Worm (Caenorhabditis elegans) whole organism, late embryonic: ENCODE data around the gene C45G9.14.

ENCODE experiments used
- C08G9.2 ChIP-seq: sonication (generic microtip); optimal IDR thresholded peaks from 2 replicates; lab custom pipeline; 2016; ENCODE audit warnings: mild to moderate bottlenecking, missing genetic modification characterization, moderate library complexity, missing compliant biosample characterization
- F13H6.1 ChIP-seq: sonication (generic microtip); optimal IDR thresholded peaks from 2 replicates; lab custom pipeline; 2016; ENCODE audit warnings: missing genetic modification characterization, missing compliant biosample characterization
- K02D7.2 ChIP-seq: sonication (generic microtip); optimal IDR thresholded peaks from 2 replicates; lab custom pipeline; 2017; ENCODE audit warnings: mild to moderate bottlenecking, missing genetic modification characterization, missing compliant biosample characterization
- K09A11.1 ChIP-seq: sonication (generic microtip); optimal IDR thresholded peaks from 2 replicates; lab custom pipeline; 2017; ENCODE audit warnings: antibody characterized with exemption, mild to moderate bottlenecking, missing genetic modification characterization, missing compliant biosample characterization; ENCODE audit not compliant: insufficient read depth
- T23F11.4 ChIP-seq: fragments of 200-800 bp; sonication (Bioruptor generic); optimal IDR thresholded peaks from 2 replicates; lab custom pipeline; 2018; ENCODE audit warnings: mild to moderate bottlenecking, missing genetic modification characterization, missing compliant biosample characterization
- Y22D7AL.16 ChIP-seq: sonication (generic microtip); optimal IDR thresholded peaks from 2 replicates; lab custom pipeline; 2016; ENCODE audit warnings: missing genetic modification characterization, missing compliant biosample characterization
- ahr-1 ChIP-seq: sonication (generic microtip); optimal IDR thresholded peaks from 2 replicates; lab custom pipeline; 2016; ENCODE audit warnings: missing genetic modification characterization, missing compliant biosample characterization
- ceh-14 ChIP-seq: sonication (generic microtip); optimal IDR thresholded peaks from 2 replicates; lab custom pipeline; 2016; ENCODE audit warnings: missing genotype, missing genetic modification characterization, missing compliant biosample characterization
- ceh-24 ChIP-seq: sonication (generic microtip); optimal IDR thresholded peaks from 2 replicates; lab custom pipeline; 2016; ENCODE audit warnings: mild to moderate bottlenecking, missing genetic modification characterization, missing compliant biosample characterization
- ceh-31 ChIP-seq: sonication (generic microtip); optimal IDR thresholded peaks from 2 replicates; lab custom pipeline; 2016; ENCODE audit warnings: missing genetic modification characterization, missing compliant biosample characterization
- ceh-6 ChIP-seq: fragments of 200-800 bp; sonication (Bioruptor generic); optimal IDR thresholded peaks from 2 replicates; lab custom pipeline; 2018; ENCODE audit warnings: mild to moderate bottlenecking, missing genetic modification characterization, missing compliant biosample characterization
- ceh-9 ChIP-seq: sonication (generic microtip); optimal IDR thresholded peaks from 2 replicates; lab custom pipeline; 2016; ENCODE audit warnings: mild to moderate bottlenecking, missing genetic modification characterization, inconsistent platforms, missing compliant biosample characterization
- dve-1 ChIP-seq: sonication (generic microtip); optimal IDR thresholded peaks from 2 replicates; lab custom pipeline; 2017; ENCODE audit warnings: antibody characterized with exemption, mild to moderate bottlenecking, missing genetic modification characterization, missing compliant biosample characterization
- elt-2 ChIP-seq: sonication (generic microtip); optimal IDR thresholded peaks from 2 replicates; lab custom pipeline; 2016; ENCODE audit warnings: missing genetic modification reagents, missing genetic modification characterization, missing compliant biosample characterization
- ets-4 ChIP-seq: sonication (generic microtip); optimal IDR thresholded peaks from 2 replicates; lab custom pipeline; 2016; ENCODE audit warnings: missing genetic modification characterization, missing compliant biosample characterization
- fax-1 ChIP-seq: sonication (generic microtip); optimal IDR thresholded peaks from 2 replicates; lab custom pipeline; 2016; ENCODE audit warnings: missing genotype, missing genetic modification characterization, missing compliant biosample characterization
- fkh-6 ChIP-seq: sonication (generic microtip); optimal IDR thresholded peaks from 2 replicates; lab custom pipeline; 2016; ENCODE audit warnings: missing genetic modification characterization, missing compliant biosample characterization
- gmeb-2 ChIP-seq: sonication (generic microtip); optimal IDR thresholded peaks from 2 replicates; lab custom pipeline; 2016; ENCODE audit warnings: missing genetic modification characterization, inconsistent platforms, missing compliant biosample characterization
- hlh-6 ChIP-seq: sonication (generic microtip); optimal IDR thresholded peaks from 2 replicates; lab custom pipeline; 2016; ENCODE audit warnings: missing genotype, missing genetic modification characterization, missing compliant biosample characterization
- hlh-8 ChIP-seq: sonication (generic microtip); optimal IDR thresholded peaks from 2 replicates; lab custom pipeline; 2016; ENCODE audit warnings: missing genotype, missing genetic modification characterization, missing compliant biosample characterization
- lim-6 ChIP-seq: sonication (generic microtip); optimal IDR thresholded peaks from 2 replicates; lab custom pipeline; 2016; ENCODE audit warnings: missing genetic modification characterization, missing compliant biosample characterization
- madf-2 ChIP-seq: sonication (generic microtip); optimal IDR thresholded peaks from 2 replicates; lab custom pipeline; 2017; ENCODE audit warnings: missing genetic modification characterization, missing compliant biosample characterization
- nfya-1 ChIP-seq: sonication (generic microtip); optimal IDR thresholded peaks from 2 replicates; lab custom pipeline; 2017; ENCODE audit warnings: missing genetic modification characterization, mild to moderate bottlenecking, missing compliant biosample characterization, antibody characterized with exemption, moderate library complexity
- nhr-11 ChIP-seq: fragments of 150-350 bp; optimal IDR thresholded peaks from 2 replicates; lab custom pipeline; 2014; ENCODE audit warnings: missing biosample characterization, missing genetic modification characterization
- nhr-232 ChIP-seq: sonication (generic microtip); optimal IDR thresholded peaks from 2 replicates; lab custom pipeline; 2016; ENCODE audit warnings: missing genetic modification characterization, missing compliant biosample characterization
- npax-4 ChIP-seq: sonication (generic microtip); optimal IDR thresholded peaks from 2 replicates; lab custom pipeline; 2016; ENCODE audit warnings: missing genetic modification characterization, missing compliant biosample characterization
- pag-3 ChIP-seq: sonication (generic microtip); optimal IDR thresholded peaks from 2 replicates; lab custom pipeline; 2016; ENCODE audit warnings: missing compliant biosample characterization, missing genetic modification characterization, borderline replicate concordance
- pax-1 ChIP-seq: fragments of 150-350 bp; optimal IDR thresholded peaks from 2 replicates; lab custom pipeline; 2014; ENCODE audit warnings: missing biosample characterization, missing genetic modification characterization
- pha-4 ChIP-seq: fragments of 150-350 bp; optimal IDR thresholded peaks from 2 replicates; lab custom pipeline; 2018; ENCODE audit warnings: missing biosample characterization, missing genetic modification reagents, missing genetic modification characterization
- pros-1 ChIP-seq: fragments of 150-350 bp; optimal IDR thresholded peaks from 2 replicates; lab custom pipeline; 2014; ENCODE audit warnings: missing biosample characterization, missing genetic modification reagents, missing genetic modification characterization
- ref-2 ChIP-seq: sonication (generic microtip); optimal IDR thresholded peaks from 2 replicates; lab custom pipeline; 2016; ENCODE audit warnings: missing genetic modification characterization, missing compliant biosample characterization
- rnt-1 ChIP-seq: sonication (generic microtip); optimal IDR thresholded peaks from 2 replicates; lab custom pipeline; 2016; ENCODE audit warnings: missing genetic modification characterization, missing compliant biosample characterization
- sox-2 ChIP-seq: fragments of 200-800 bp; sonication (Bioruptor generic); IDR thresholded peaks from 2 replicates; pipeline ENCODE4 v1.3.6; 2022; ENCODE audit warnings: missing genetic modification reagents, missing genetic modification characterization, missing compliant biosample characterization
- sox-4 ChIP-seq: sonication (generic microtip); optimal IDR thresholded peaks from 2 replicates; lab custom pipeline; 2017; ENCODE audit warnings: mild to moderate bottlenecking, missing genetic modification characterization, inconsistent platforms, missing compliant biosample characterization
- ttx-3 ChIP-seq: sonication (generic microtip); optimal IDR thresholded peaks from 2 replicates; lab custom pipeline; 2016; ENCODE audit warnings: missing genetic modification reagents, missing genetic modification characterization, missing compliant biosample characterization
- unc-42 ChIP-seq: sonication (generic microtip); optimal IDR thresholded peaks from 2 replicates; lab custom pipeline; 2016; ENCODE audit warnings: missing genotype, missing genetic modification characterization, missing compliant biosample characterization
- zip-5 ChIP-seq: sonication (generic microtip); optimal IDR thresholded peaks from 2 replicates; lab custom pipeline; 2016; ENCODE audit warnings: missing genetic modification characterization, missing compliant biosample characterization
- ztf-16 ChIP-seq: sonication (generic microtip); optimal IDR thresholded peaks from 2 replicates; lab custom pipeline; 2017; ENCODE audit warnings: missing genetic modification characterization, missing compliant biosample characterization

The C45G9.14 gene

DNA sequence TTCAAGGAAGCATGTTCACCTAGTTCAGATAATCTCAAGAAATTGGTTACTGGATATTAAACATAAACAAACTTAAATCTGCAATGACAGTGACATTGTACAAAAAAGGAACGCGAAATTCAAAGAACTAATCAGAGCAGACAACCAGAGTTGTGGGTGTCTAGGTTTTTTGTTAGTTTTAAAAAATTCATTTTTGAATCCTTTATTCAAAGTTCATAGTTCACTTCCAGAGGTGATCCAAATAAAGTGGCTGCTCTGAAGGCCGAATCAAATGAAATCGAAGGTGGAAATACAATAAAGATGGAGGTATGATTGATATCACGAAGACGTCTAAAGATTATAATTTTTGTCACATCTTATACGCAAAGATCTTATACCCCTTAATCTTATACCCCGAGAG, 29.6 kb downstream of the C45G9.14 start, which contains the start of gene ttbk-6:
Gene ttbk-6, plus strand, starts transcription at position 301 of the 400 bp plus-strand sequence.
- TF ChIP-seq nhr-11 (tag; lab: Kevin White, UChicago) = no peak
- no peak for TF ChIP-seq ceh-24 (tag; lab: Kevin White, UChicago)
- no peak for TF ChIP-seq ceh-31 (tag; lab: Kevin White, UChicago)
- TF ChIP-seq, all 69 proteins: peak for 0

ce11 chrIII:5076569-5076968, 31.8 kb downstream of the C45G9.14 start:
- TF ChIP-seq pax-1 (tag; lab: Kevin White, UChicago) (no peak), nhr-232 (tag; lab: Kevin White, UChicago) (no peak), npax-4 (tag; lab: Kevin White, UChicago) (no peak), madf-2 (tag; lab: Kevin White, UChicago) (no peak), T23F11.4 (no peak), ztf-16 (tag; lab: Kevin White, UChicago) (no peak), K09A11.1 (tag; lab: Kevin White, UChicago) (no peak), hlh-8 (tag; lab: Kevin White, UChicago) (no peak), zip-5 (tag; lab: Kevin White, UChicago) (no peak), ceh-24 (tag; lab: Kevin White, UChicago) (no peak), pros-1 (no peak)

DNA sequence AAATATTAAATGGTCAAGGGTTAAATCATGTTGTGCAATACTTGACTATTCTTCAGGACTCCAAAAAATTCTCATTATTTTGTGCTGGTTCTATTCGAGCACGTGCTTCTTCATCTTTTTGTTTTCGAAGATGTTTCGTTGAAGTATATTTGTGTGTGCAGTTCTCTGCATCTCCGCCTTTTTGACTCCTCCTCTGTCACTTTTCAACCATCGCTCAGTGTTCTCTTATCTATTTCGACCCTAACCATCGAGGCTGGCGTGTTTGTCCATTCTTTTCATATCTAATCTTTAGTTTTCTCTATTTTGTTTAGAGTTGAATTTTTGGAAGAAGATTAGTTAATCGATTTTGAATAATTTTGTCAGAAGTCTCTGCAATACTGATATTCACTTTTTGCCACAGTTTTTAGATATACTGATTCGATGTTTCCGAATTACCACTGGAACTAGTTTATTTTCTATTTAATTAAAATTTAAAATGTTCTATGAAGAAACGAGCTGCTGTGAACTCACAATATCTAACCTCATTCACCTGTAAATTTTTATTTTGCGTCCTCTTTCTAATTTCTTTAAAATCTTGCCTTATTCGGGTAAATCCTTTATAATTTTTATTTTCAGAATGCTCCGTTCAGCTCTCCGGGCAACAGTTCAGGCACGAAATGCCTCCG, 32.5 kb downstream of the C45G9.14 start, which contains the start of gene alh-1:
Gene alh-1, plus strand, starts transcription at position 615 of the 665 bp plus-strand sequence.
- no peak for TF ChIP-seq ahr-1 (tag; lab: Kevin White, UChicago)
- TF ChIP-seq pha-4 (tag; lab: Kevin White, UChicago) = no peak
- no peak for TF ChIP-seq ttx-3 (tag; lab: Kevin White, UChicago)
- no peak for TF ChIP-seq lim-6 (tag; lab: Kevin White, UChicago)
- no peak for TF ChIP-seq ceh-9 (tag; lab: Kevin White, UChicago)
- TF ChIP-seq elt-2 (tag; lab: Kevin White, UChicago) = peak; percentile 61

- no peak for TF ChIP-seq T23F11.4
- TF ChIP-seq elt-2 (tag; lab: Kevin White, UChicago) = peak; percentile 15
- TF ChIP-seq, all 69 proteins: peak for 1
Measured at ce11 chrIII:5078062-5078461, 33.3 kb downstream of the C45G9.14 start.

ce11 chrIII:5080700-5081572, 36.1 kb downstream of the C45G9.14 start:
- TF ChIP-seq F13H6.1 (tag; lab: Kevin White, UChicago) = no peak
- TF ChIP-seq madf-2 (tag; lab: Kevin White, UChicago) = peak; percentile 58
- peak; percentile 29 for TF ChIP-seq npax-4 (tag; lab: Kevin White, UChicago)
- peak; percentile 65 for TF ChIP-seq K02D7.2
- TF ChIP-seq ceh-14 = peak; percentile 82
- peak; percentile 82 for TF ChIP-seq ets-4 (tag; lab: Kevin White, UChicago)
- TF ChIP-seq gmeb-2 (tag; lab: Kevin White, UChicago) = peak; percentile 29
- TF ChIP-seq Y22D7AL.16 (tag; lab: Kevin White, UChicago) = peak; percentile 28
- TF ChIP-seq lim-6 (tag; lab: Kevin White, UChicago) = peak; percentile 5
- TF ChIP-seq ttx-3 (tag; lab: Kevin White, UChicago) = peak; percentile 54
- peak; percentile 69 for TF ChIP-seq ceh-6 (GFP tag; lab: Kevin White, UChicago)
- peak; percentile 39 for TF ChIP-seq C08G9.2
- TF ChIP-seq ztf-16 (tag; lab: Kevin White, UChicago) = peak; percentile 51
- peak; percentile 53 for TF ChIP-seq dve-1 (tag; lab: Kevin White, UChicago)
- peak; percentile 60 for TF ChIP-seq sox-2
- TF ChIP-seq ceh-31 (tag; lab: Kevin White, UChicago) = peak; percentile 25
- TF ChIP-seq pha-4 (tag; lab: Kevin White, UChicago) = no peak
- peak; percentile 76 for TF ChIP-seq elt-2 (tag; lab: Kevin White, UChicago)
- TF ChIP-seq fkh-6 (tag; lab: Kevin White, UChicago) = peak; percentile 78
- peak; percentile 54 for TF ChIP-seq fax-1 (tag; lab: Kevin White, UChicago)
- TF ChIP-seq zip-5 (tag; lab: Kevin White, UChicago) = peak; percentile 72
- TF ChIP-seq hlh-6 (tag; lab: Kevin White, UChicago) = peak; percentile 69
- TF ChIP-seq sox-4 (tag; lab: Kevin White, UChicago) = peak; percentile 57
- TF ChIP-seq K09A11.1 (tag; lab: Kevin White, UChicago) = no peak
- TF ChIP-seq pag-3 (tag; lab: Kevin White, UChicago) = no peak
- no peak for TF ChIP-seq pax-1 (tag; lab: Kevin White, UChicago)
- TF ChIP-seq ahr-1 (tag; lab: Kevin White, UChicago) = peak; percentile 15
- TF ChIP-seq unc-42 (tag; lab: Kevin White, UChicago) = peak; percentile 61
- TF ChIP-seq ceh-9 (tag; lab: Kevin White, UChicago) = peak; percentile 14
- TF ChIP-seq ref-2 = peak; percentile 75
- TF ChIP-seq rnt-1 (tag; lab: Kevin White, UChicago) = no peak
- TF ChIP-seq nfya-1 (tag; lab: Kevin White, UChicago) = peak; percentile 52
